Fruit fly (Drosophila melanogaster) whole organism, prepupa: Measurements from ENCODE around the gene CG33333.

ENCODE experiments used
- Blimp-1 ChIP-seq: fragments of 200-800 bp; sonication (Bioruptor generic); optimal IDR thresholded peaks from 3 replicates; lab custom pipeline; 2017; ENCODE audit warnings: missing biosample characterization, missing genetic modification characterization, mild to moderate bottlenecking, moderate library complexity, missing genetic modification reagents
- CG10631 ChIP-seq: fragments of 200-800 bp; sonication (Bioruptor generic); optimal IDR thresholded peaks from 2 replicates; lab custom pipeline; 2016; ENCODE audit warnings: missing biosample characterization, missing genetic modification characterization
- CG10669 ChIP-seq: fragments of 200-800 bp; sonication (Bioruptor generic); optimal IDR thresholded peaks from 3 replicates; lab custom pipeline; 2018; ENCODE audit warnings: missing biosample characterization, mild to moderate bottlenecking, missing genetic modification characterization, moderate library complexity
- CG11294 ChIP-seq: fragments of 200-800 bp; sonication (Bioruptor generic); IDR thresholded peaks from 2 replicates; pipeline ENCODE4 v1.3.6; 2022; ENCODE audit warnings: missing biosample characterization, missing genetic modification characterization
- CG11762 ChIP-seq: fragments of 200-800 bp; sonication (Bioruptor generic); optimal IDR thresholded peaks from 3 replicates; lab custom pipeline; 2016; ENCODE audit warnings: missing biosample characterization, missing genetic modification characterization; ENCODE audit not compliant: insufficient read depth
- CG11902 ChIP-seq: fragments of 200-800 bp; sonication (Bioruptor generic); optimal IDR thresholded peaks from 3 replicates; lab custom pipeline; 2016; ENCODE audit warnings: missing biosample characterization, missing genetic modification characterization
- CG15336 ChIP-seq: fragments of 200-800 bp; sonication (Bioruptor generic); IDR thresholded peaks from 2 replicates; pipeline ENCODE4 v1.3.6; 2022; ENCODE audit warnings: missing biosample characterization, missing genetic modification characterization
- CG1621 ChIP-seq: fragments of 200-800 bp; sonication (Bioruptor generic); optimal IDR thresholded peaks from 3 replicates; lab custom pipeline; 2018; ENCODE audit warnings: missing biosample characterization, mild to moderate bottlenecking, missing genetic modification characterization
- CG3032 ChIP-seq: fragments of 200-800 bp; optimal IDR thresholded peaks from 2 replicates; lab custom pipeline; 2019; ENCODE audit warnings: missing biosample characterization, mild to moderate bottlenecking, missing genetic modification characterization, moderate library complexity
- CG32006 ChIP-seq: fragments of 200-800 bp; sonication (Bioruptor generic); optimal IDR thresholded peaks from 3 replicates; lab custom pipeline; 2017; ENCODE audit warnings: missing biosample characterization, mild to moderate bottlenecking, missing genetic modification characterization
- CG34406 ChIP-seq: fragments of 200-800 bp; sonication (Bioruptor generic); optimal IDR thresholded peaks from 3 replicates; lab custom pipeline; 2016; ENCODE audit warnings: missing biosample characterization, missing genetic modification characterization
- CG6163 ChIP-seq: fragments of 200-800 bp; sonication (Bioruptor generic); IDR thresholded peaks from 3 replicates; pipeline ENCODE4 v1.3.6; 2022; ENCODE audit warnings: missing biosample characterization, missing genetic modification characterization
- CG6276 ChIP-seq: fragments of 200-800 bp; sonication (Bioruptor generic); optimal IDR thresholded peaks from 2 replicates; lab custom pipeline; 2017; ENCODE audit warnings: missing biosample characterization, mild to moderate bottlenecking, missing genetic modification characterization
- CG6792 ChIP-seq: fragments of 200-800 bp; sonication (Bioruptor generic); optimal IDR thresholded peaks from 3 replicates; lab custom pipeline; 2016; ENCODE audit warnings: missing biosample characterization, missing genetic modification characterization
- CG6808 ChIP-seq: fragments of 200-800 bp; sonication (Bioruptor generic); optimal IDR thresholded peaks from 3 replicates; lab custom pipeline; 2017; ENCODE audit warnings: missing biosample characterization, missing genetic modification characterization, mild to moderate bottlenecking, moderate library complexity, missing genetic modification reagents
- CG6854 ChIP-seq: fragments of 200-800 bp; sonication (Bioruptor generic); optimal IDR thresholded peaks from 2 replicates; lab custom pipeline; 2017; ENCODE audit warnings: missing biosample characterization, mild to moderate bottlenecking, missing genetic modification characterization
- CG7368 ChIP-seq: fragments of 200-800 bp; sonication (Bioruptor generic); optimal IDR thresholded peaks from 3 replicates; lab custom pipeline; 2016; ENCODE audit warnings: missing biosample characterization, missing genetic modification characterization
- CG8119 ChIP-seq: fragments of 200-800 bp; sonication (Bioruptor generic); IDR thresholded peaks from 3 replicates; pipeline ENCODE4 v1.3.6; 2022; ENCODE audit warnings: missing biosample characterization, missing genetic modification characterization
- CG8319 ChIP-seq: fragments of 200-800 bp; sonication (Bioruptor generic); optimal IDR thresholded peaks from 3 replicates; lab custom pipeline; 2016; ENCODE audit warnings: missing biosample characterization, missing genetic modification characterization
- CG8632 ChIP-seq: fragments of 200-800 bp; sonication (Bioruptor generic); optimal IDR thresholded peaks from 3 replicates; lab custom pipeline; 2016; ENCODE audit warnings: missing biosample characterization, missing genetic modification characterization
- CG9139 ChIP-seq: fragments of 200-800 bp; sonication (Bioruptor generic); optimal IDR thresholded peaks from 3 replicates; lab custom pipeline; 2017; ENCODE audit warnings: missing biosample characterization, mild to moderate bottlenecking, missing genetic modification characterization
- Eip78C ChIP-seq: fragments of 200-800 bp; sonication (Bioruptor generic); peaks from one replicate; lab custom pipeline; 2016; ENCODE audit warnings: missing biosample characterization, missing genetic modification characterization
- Ets21C ChIP-seq: fragments of 200-800 bp; sonication (Bioruptor generic); optimal IDR thresholded peaks from 3 replicates; lab custom pipeline; 2016; ENCODE audit warnings: missing biosample characterization, missing genetic modification characterization
- Ets96B ChIP-seq: fragments of 200-800 bp; optimal IDR thresholded peaks from 2 replicates; lab custom pipeline; 2019; ENCODE audit warnings: missing biosample characterization, mild to moderate bottlenecking, missing genetic modification characterization, moderate library complexity
- Gug ChIP-seq: fragments of 200-800 bp; sonication (Bioruptor generic); IDR thresholded peaks from 2 replicates; pipeline ENCODE4 v1.3.6; 2022; ENCODE audit warnings: missing biosample characterization, missing genetic modification characterization
- Hr38 ChIP-seq: sonication (Bioruptor generic); optimal IDR thresholded peaks from 2 replicates; lab custom pipeline; 2016; ENCODE audit warnings: missing biosample characterization, missing genetic modification characterization
- Hr39 ChIP-seq: fragments of 200-800 bp; sonication (Bioruptor generic); optimal IDR thresholded peaks from 2 replicates; lab custom pipeline; 2016; ENCODE audit warnings: missing biosample characterization, missing genetic modification characterization
- OdsH ChIP-seq: fragments of 200-800 bp; sonication (Bioruptor generic); optimal IDR thresholded peaks from 3 replicates; lab custom pipeline; 2016; ENCODE audit warnings: missing biosample characterization, missing genetic modification characterization
- Smox ChIP-seq: fragments of 200-800 bp; sonication (Bioruptor generic); optimal IDR thresholded peaks from 3 replicates; lab custom pipeline; 2016; ENCODE audit warnings: missing biosample characterization, missing genetic modification characterization
- Sox102F ChIP-seq: fragments of 200-800 bp; sonication (Bioruptor generic); optimal IDR thresholded peaks from 2 replicates; lab custom pipeline; 2016; ENCODE audit warnings: missing biosample characterization, mild to moderate bottlenecking, missing genetic modification characterization
- Sox14 ChIP-seq: fragments of 200-800 bp; sonication (Bioruptor generic); optimal IDR thresholded peaks from 3 replicates; lab custom pipeline; 2016; ENCODE audit warnings: missing biosample characterization, missing genetic modification characterization
- achi ChIP-seq: fragments of 200-800 bp; sonication (Bioruptor generic); optimal IDR thresholded peaks from 3 replicates; lab custom pipeline; 2016; ENCODE audit warnings: missing biosample characterization, missing genetic modification characterization
- cyc ChIP-seq: fragments of 200-800 bp; sonication (Bioruptor generic); optimal IDR thresholded peaks from 3 replicates; lab custom pipeline; 2016; ENCODE audit warnings: missing biosample characterization, missing genetic modification characterization
- dac ChIP-seq: fragments of 200-800 bp; sonication (Bioruptor generic); optimal IDR thresholded peaks from 2 replicates; lab custom pipeline; 2017; ENCODE audit warnings: missing biosample characterization, mild to moderate bottlenecking, missing genetic modification characterization
- dsx ChIP-seq: fragments of 200-800 bp; optimal IDR thresholded peaks from 3 replicates; lab custom pipeline; 2019; ENCODE audit warnings: missing biosample characterization, mild to moderate bottlenecking, missing genetic modification characterization, moderate library complexity; ENCODE audit not compliant: poor library complexity, severe bottlenecking
- eg ChIP-seq: fragments of 200-800 bp; sonication (Bioruptor generic); IDR thresholded peaks from 3 replicates; pipeline ENCODE4 v1.3.6; 2022; ENCODE audit warnings: missing biosample characterization, missing genetic modification characterization
- fd59A ChIP-seq: fragments of 200-800 bp; sonication (Bioruptor generic); optimal IDR thresholded peaks from 2 replicates; lab custom pipeline; 2017; ENCODE audit warnings: missing biosample characterization, mild to moderate bottlenecking, missing genetic modification characterization, missing genetic modification reagents
- fd85E ChIP-seq: fragments of 200-800 bp; sonication (Bioruptor generic); optimal IDR thresholded peaks from 3 replicates; lab custom pipeline; 2016; ENCODE audit warnings: missing biosample characterization, missing genetic modification characterization
- fkh ChIP-seq: fragments of 200-800 bp; sonication (Bioruptor generic); optimal IDR thresholded peaks from 3 replicates; lab custom pipeline; 2017; ENCODE audit warnings: missing biosample characterization, mild to moderate bottlenecking, missing genetic modification characterization, moderate library complexity
- lz ChIP-seq: fragments of 200-800 bp; sonication (Bioruptor generic); optimal IDR thresholded peaks from 3 replicates; lab custom pipeline; 2016; ENCODE audit warnings: missing biosample characterization, missing genetic modification characterization
- net ChIP-seq: fragments of 200-800 bp; sonication (Bioruptor generic); optimal IDR thresholded peaks from 3 replicates; lab custom pipeline; 2016; ENCODE audit warnings: missing biosample characterization, missing genetic modification characterization
- salr ChIP-seq, 2 experiments: fragments of 200-800 bp; sonication (Bioruptor generic); optimal IDR thresholded peaks; 3 replicates each; lab custom pipeline; 2016 to 2018; ENCODE audit warnings: missing biosample characterization in 2 of 2, missing genetic modification characterization in 2 of 2, mild to moderate bottlenecking in 1 of 2
- ss ChIP-seq, 2 experiments: fragments of 200-800 bp; sonication (Bioruptor generic); optimal IDR thresholded peaks; 2 replicates in 1 of 2; 3 replicates in 1 of 2; lab custom pipeline; 2017 to 2018; ENCODE audit warnings: mild to moderate bottlenecking in 2 of 2, missing biosample characterization in 2 of 2, missing genetic modification characterization in 2 of 2, moderate library complexity in 1 of 2
- svp ChIP-seq: fragments of 200-800 bp; sonication (Bioruptor generic); peaks from one replicate; lab custom pipeline; 2016; ENCODE audit warnings: missing biosample characterization, missing genetic modification characterization
- topi ChIP-seq: fragments of 200-800 bp; sonication (Bioruptor generic); optimal IDR thresholded peaks from 3 replicates; lab custom pipeline; 2016; ENCODE audit warnings: missing biosample characterization, missing genetic modification characterization
- vri ChIP-seq: fragments of 200-800 bp; sonication (Bioruptor generic); optimal IDR thresholded peaks from 3 replicates; lab custom pipeline; 2016; ENCODE audit warnings: missing biosample characterization, mild to moderate bottlenecking, missing genetic modification characterization

Gene CG33333

DNA sequence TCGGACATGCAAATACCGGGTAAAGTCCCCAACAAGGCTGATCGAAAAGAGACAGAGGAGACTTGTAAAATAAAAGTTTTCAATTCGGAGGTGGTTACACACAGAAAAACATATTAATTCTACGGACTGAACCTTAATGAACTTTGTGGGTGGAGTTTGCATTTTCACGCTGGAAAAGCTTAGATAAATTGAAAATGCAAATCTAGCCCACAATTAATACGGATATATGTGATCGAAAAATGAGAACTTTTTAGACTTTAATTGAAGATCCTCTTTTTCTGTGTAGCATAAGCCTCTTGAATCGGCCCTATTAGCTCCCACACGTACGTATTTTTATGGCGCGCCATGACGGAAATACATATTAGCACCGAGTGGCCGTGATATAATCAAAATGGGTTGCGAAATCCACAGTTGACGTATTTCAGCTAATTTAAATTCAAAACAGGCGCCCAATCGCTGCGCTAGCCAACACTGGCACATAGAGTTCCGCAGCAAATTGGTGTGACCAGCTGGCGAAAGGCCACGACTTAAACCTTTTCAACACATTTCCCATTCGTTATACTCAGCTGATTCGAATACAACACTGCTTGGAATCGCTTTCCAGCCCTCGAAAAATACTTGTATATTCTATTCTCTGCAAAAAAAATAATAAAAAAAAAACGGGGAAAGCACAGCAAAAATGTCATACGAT is 31.8 kb upstream of the CG33333 start (continued):
- TF ChIP-seq Sox102F (peak; percentile 65), net (GFP tag; lab: Kevin White, UChicago) (peak; percentile 62), Eip78C (GFP tag; lab: Kevin White, UChicago) (peak; percentile 74), dsx (GFP tag; lab: Kevin White, UChicago) (peak; percentile 30), OdsH (GFP tag; lab: Kevin White, UChicago) (peak; percentile 2), CG9139 (GFP tag; lab: Kevin White, UChicago) (no peak)

DNA sequence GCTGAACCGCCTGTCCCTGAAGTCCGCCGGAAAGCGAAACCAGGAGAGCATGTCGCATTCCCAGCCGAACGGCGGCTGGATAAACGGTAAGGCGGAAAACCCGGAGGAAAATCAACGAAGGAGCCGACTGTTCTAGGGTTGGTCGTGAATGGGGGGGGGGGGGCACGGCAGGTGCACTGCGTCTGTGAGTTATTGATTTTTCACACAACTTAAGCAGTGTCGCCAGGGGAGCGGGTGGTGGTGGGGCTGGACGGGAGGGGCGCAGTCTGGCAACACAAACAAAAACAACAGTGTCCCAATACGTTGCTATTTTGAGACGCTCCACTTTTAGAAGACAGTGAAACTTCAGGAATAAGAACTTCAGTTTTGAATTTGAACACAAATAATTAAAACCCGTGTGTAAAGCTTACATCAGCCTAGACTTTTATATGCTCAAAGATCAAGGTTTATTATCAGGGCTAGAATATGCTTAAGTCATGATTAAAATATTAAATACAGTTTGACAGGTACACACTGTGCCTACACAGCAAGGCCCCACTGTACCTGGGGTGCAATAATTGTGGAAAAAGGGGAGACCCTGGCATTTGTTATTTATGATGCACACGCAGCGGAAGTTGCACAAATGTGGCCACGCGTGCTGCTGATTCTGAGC is 31.0 kb upstream of the CG33333 start:
- peak; percentile 66 for TF ChIP-seq CG3032 (tag; lab: Kevin White, UChicago)
- no peak for TF ChIP-seq Hr38 (GFP tag; lab: Kevin White, UChicago)
- TF ChIP-seq CG32006 (GFP tag; lab: Kevin White, UChicago): peak; percentile 78
- peak; percentile 91 for TF ChIP-seq Eip78C (GFP tag; lab: Kevin White, UChicago)
- peak; percentile 84 for TF ChIP-seq svp (GFP tag; lab: Kevin White, UChicago)
- TF ChIP-seq Sox14 (GFP tag; lab: Kevin White, UChicago): peak; percentile 68
- TF ChIP-seq lz (GFP tag; lab: Kevin White, UChicago): peak; percentile 79
- TF ChIP-seq CG6854 (GFP tag; lab: Kevin White, UChicago): peak; percentile 59
- peak; percentile 77 for TF ChIP-seq CG10669 (GFP tag; lab: Kevin White, UChicago)
- TF ChIP-seq eg (GFP tag; lab: Robert Waterston, UW): peak; percentile 92
- peak; percentile 77 for TF ChIP-seq Hr39 (GFP tag; lab: Kevin White, UChicago)
- peak; percentile 77 for TF ChIP-seq Ets21C (GFP tag; lab: Kevin White, UChicago)
- TF ChIP-seq topi (GFP tag; lab: Kevin White, UChicago): peak; percentile 77
- peak; percentile 35 to 65 for TF ChIP-seq ss (GFP tag; optimal IDR thresholded peaks at IDR 0.05; lab: Kevin White, UChicago)
- peak; percentile 76 for TF ChIP-seq achi
- peak; percentile 52 for TF ChIP-seq fd85E
- peak; percentile 74 for TF ChIP-seq CG11902
- peak; percentile 24 for TF ChIP-seq vri (GFP tag; lab: Kevin White, UChicago)
- peak; percentile 72 for TF ChIP-seq CG8632 (GFP tag; lab: Kevin White, UChicago)
- peak; percentile 64 for TF ChIP-seq Smox (GFP tag; lab: Kevin White, UChicago)
- peak; percentile 89 for TF ChIP-seq CG6163 (GFP tag; lab: Robert Waterston, UW)
- TF ChIP-seq CG6276 (GFP tag; lab: Kevin White, UChicago): peak; percentile 79
- peak; percentile 63 for TF ChIP-seq CG7368 (GFP tag; lab: Kevin White, UChicago)
- peak; percentile 83 for TF ChIP-seq cyc (GFP tag; lab: Kevin White, UChicago)
- peak; percentile 54 for TF ChIP-seq dac (GFP tag; lab: Kevin White, UChicago)
- TF ChIP-seq CG11762: peak; percentile 71
- peak; percentile 49 to 71 for TF ChIP-seq salr (GFP tag; optimal IDR thresholded peaks at IDR 0.05; lab: Kevin White, UChicago)
- peak; percentile 34 for TF ChIP-seq CG9139 (GFP tag; lab: Kevin White, UChicago)
- TF ChIP-seq Gug (GFP tag; lab: Robert Waterston, UW): peak; percentile 79
- peak; percentile 90 for TF ChIP-seq CG8119
- peak; percentile 20 for TF ChIP-seq Blimp-1 (GFP tag; lab: Kevin White, UChicago)
- peak; percentile 64 for TF ChIP-seq net (GFP tag; lab: Kevin White, UChicago)
- TF ChIP-seq CG11294 (GFP tag; lab: Robert Waterston, UW): peak; percentile 74; the same call in 1 of the 2 replicates
- peak; percentile 75 for TF ChIP-seq CG6792 (GFP tag; lab: Kevin White, UChicago)
- TF ChIP-seq CG6808: peak; percentile 75
- peak; percentile 73 for TF ChIP-seq Ets96B (tag; lab: Kevin White, UChicago)
- peak; percentile 79 for TF ChIP-seq OdsH (GFP tag; lab: Kevin White, UChicago)
- peak; percentile 58 for TF ChIP-seq fd59A (GFP tag; lab: Kevin White, UChicago)
- TF ChIP-seq CG1621 (tag; lab: Kevin White, UChicago): peak; percentile 51
- peak; percentile 51 for TF ChIP-seq CG8319 (GFP tag; lab: Kevin White, UChicago)
- peak; percentile 40 for TF ChIP-seq fkh (GFP tag; lab: Kevin White, UChicago)
- peak; percentile 87 for TF ChIP-seq CG15336 (GFP tag; lab: Robert Waterston, UW)
- TF ChIP-seq CG10631: peak; percentile 81
- peak; percentile 61 for TF ChIP-seq CG34406 (GFP tag; lab: Kevin White, UChicago)
- peak; percentile 68 for TF ChIP-seq Sox102F
